Fruit fly (Drosophila melanogaster) whole organism, embryonic: ENCODE results near the gene CG45307.

ENCODE experiments used
- Abd-B ChIP-seq: fragments of 200-800 bp; sonication (Bioruptor generic); optimal IDR thresholded peaks from 2 replicates; lab custom pipeline; 2018; ENCODE audit warnings: missing biosample characterization, mild to moderate bottlenecking, missing genetic modification characterization, moderate library complexity
- BEAF-32 ChIP-seq: fragments of 200-800 bp; sonication (Bioruptor generic); optimal IDR thresholded peaks from 3 replicates; lab custom pipeline; 2017; ENCODE audit warnings: missing biosample characterization, missing genetic modification characterization, mild to moderate bottlenecking, moderate library complexity, missing genetic modification reagents
- Blimp-1 ChIP-seq: fragments of 200-800 bp; sonication (Bioruptor generic); optimal IDR thresholded peaks from 3 replicates; lab custom pipeline; 2018; ENCODE audit warnings: missing biosample characterization, missing genetic modification characterization, mild to moderate bottlenecking, moderate library complexity, missing genetic modification reagents
- CG10274 ChIP-seq: fragments of 200-800 bp; sonication (Bioruptor generic); optimal IDR thresholded peaks from 3 replicates; lab custom pipeline; 2017; ENCODE audit warnings: missing biosample characterization, mild to moderate bottlenecking, missing genetic modification characterization
- CG10565 ChIP-seq: fragments of 200-800 bp; sonication (Bioruptor generic); optimal IDR thresholded peaks from 3 replicates; lab custom pipeline; 2016; ENCODE audit warnings: missing biosample characterization, mild to moderate bottlenecking, missing genetic modification characterization
- CG12155 ChIP-seq: fragments of 200-800 bp; sonication (Bioruptor generic); optimal IDR thresholded peaks from 3 replicates; lab custom pipeline; 2016; ENCODE audit warnings: missing biosample characterization, missing genetic modification characterization
- CG12659 ChIP-seq: fragments of 200-800 bp; sonication (Bioruptor generic); optimal IDR thresholded peaks from 3 replicates; lab custom pipeline; 2017; ENCODE audit warnings: mild to moderate bottlenecking, missing biosample characterization, missing genetic modification reagents, missing genetic modification characterization
- CG1603 ChIP-seq: fragments of 200-800 bp; sonication (Bioruptor generic); optimal IDR thresholded peaks from 2 replicates; lab custom pipeline; 2019; ENCODE audit warnings: missing biosample characterization, mild to moderate bottlenecking, missing genetic modification characterization, moderate library complexity
- CG18011 ChIP-seq: fragments of 200-800 bp; sonication (Bioruptor generic); optimal IDR thresholded peaks from 2 replicates; lab custom pipeline; 2017; ENCODE audit warnings: missing biosample characterization, missing genetic modification characterization, mild to moderate bottlenecking, moderate library complexity, missing genotype
- CG34376 ChIP-seq: fragments of 200-800 bp; sonication (Bioruptor generic); optimal IDR thresholded peaks from 2 replicates; lab custom pipeline; 2018; ENCODE audit warnings: missing biosample characterization, mild to moderate bottlenecking, missing genetic modification characterization
- CG3847 ChIP-seq: fragments of 200-800 bp; sonication (Bioruptor generic); IDR thresholded peaks from 2 replicates; pipeline ENCODE4 v1.3.6; 2022; ENCODE audit warnings: missing biosample characterization, missing genetic modification characterization
- CG3995 ChIP-seq: fragments of 200-800 bp; sonication (Bioruptor generic); optimal IDR thresholded peaks from 3 replicates; lab custom pipeline; 2016; ENCODE audit warnings: missing biosample characterization, missing genetic modification characterization
- CG4404 ChIP-seq: fragments of 200-800 bp; sonication (Bioruptor generic); IDR thresholded peaks from 2 replicates; pipeline ENCODE4 v1.3.6; 2022; ENCODE audit warnings: missing biosample characterization, missing genetic modification characterization
- CG6254 ChIP-seq: fragments of 200-800 bp; sonication (Bioruptor generic); optimal IDR thresholded peaks from 3 replicates; lab custom pipeline; 2017; ENCODE audit warnings: mild to moderate bottlenecking, missing biosample characterization, missing genetic modification reagents, missing genetic modification characterization
- CG7372 ChIP-seq: fragments of 200-800 bp; sonication (Bioruptor generic); IDR thresholded peaks from 2 replicates; pipeline ENCODE4 v1.3.6; 2022; ENCODE audit warnings: missing biosample characterization, missing genetic modification characterization
- CG7987 ChIP-seq: fragments of 200-800 bp; sonication (Bioruptor generic); optimal IDR thresholded peaks from 2 replicates; lab custom pipeline; 2018; ENCODE audit warnings: missing biosample characterization, mild to moderate bottlenecking, missing genetic modification characterization, moderate library complexity
- CG8290 ChIP-seq, 3 experiments: fragments of 200-800 bp; sonication (Bioruptor generic); optimal IDR thresholded peaks; 2 replicates each; lab custom pipeline; 2016 to 2019; ENCODE audit warnings: missing biosample characterization in 3 of 3, missing genetic modification characterization in 3 of 3, mild to moderate bottlenecking in 2 of 3, moderate library complexity in 1 of 3
- CG9437 ChIP-seq: fragments of 200-800 bp; sonication (Bioruptor generic); optimal IDR thresholded peaks from 2 replicates; lab custom pipeline; 2018; ENCODE audit warnings: missing biosample characterization, mild to moderate bottlenecking, missing genetic modification characterization
- CTCF ChIP-seq: fragments of 200-800 bp; sonication (Bioruptor generic); optimal IDR thresholded peaks from 2 replicates; lab custom pipeline; 2017; ENCODE audit warnings: missing biosample characterization, mild to moderate bottlenecking, missing genetic modification characterization, moderate library complexity
- E2f2 ChIP-seq: fragments of 200-800 bp; sonication (Bioruptor generic); IDR thresholded peaks from 2 replicates; pipeline ENCODE4 v1.3.6; 2022; ENCODE audit warnings: missing biosample characterization, missing genetic modification characterization
- Elba2 ChIP-seq: fragments of 200-800 bp; sonication (Bioruptor generic); optimal IDR thresholded peaks from 3 replicates; lab custom pipeline; 2016; ENCODE audit warnings: missing biosample characterization, missing genetic modification characterization
- Ets97D ChIP-seq: fragments of 200-800 bp; sonication (Bioruptor generic); optimal IDR thresholded peaks from 3 replicates; lab custom pipeline; 2016; ENCODE audit warnings: missing biosample characterization, missing genetic modification characterization
- HmgZ ChIP-seq: fragments of 200-800 bp; sonication (Bioruptor generic); optimal IDR thresholded peaks from 2 replicates; lab custom pipeline; 2018; ENCODE audit warnings: missing biosample characterization, mild to moderate bottlenecking, missing genetic modification characterization
- Hmr ChIP-seq: fragments of 200-800 bp; sonication (Bioruptor generic); optimal IDR thresholded peaks from 3 replicates; lab custom pipeline; 2017; ENCODE audit warnings: mild to moderate bottlenecking, missing biosample characterization, missing genetic modification reagents, missing genetic modification characterization
- Lhr ChIP-seq: fragments of 200-800 bp; sonication (Bioruptor generic); optimal IDR thresholded peaks from 3 replicates; lab custom pipeline; 2017; ENCODE audit warnings: mild to moderate bottlenecking, missing biosample characterization, missing genetic modification reagents, missing genetic modification characterization
- Myb ChIP-seq: fragments of 200-800 bp; sonication (Bioruptor generic); optimal IDR thresholded peaks from 2 replicates; lab custom pipeline; 2016; ENCODE audit warnings: missing biosample characterization, missing genetic modification characterization
- Poxn ChIP-seq: fragments of 200-800 bp; sonication (Bioruptor generic); IDR thresholded peaks from 2 replicates; pipeline ENCODE4 v1.3.6; 2022; ENCODE audit warnings: missing biosample characterization, missing genetic modification characterization
- Vsx1 ChIP-seq: fragments of 200-800 bp; sonication (Bioruptor generic); optimal IDR thresholded peaks from 2 replicates; lab custom pipeline; 2017; ENCODE audit warnings: missing biosample characterization, mild to moderate bottlenecking, missing genetic modification characterization, missing genetic modification reagents
- Xbp1 ChIP-seq: fragments of 200-800 bp; sonication (Bioruptor generic); optimal IDR thresholded peaks from 3 replicates; lab custom pipeline; 2016; ENCODE audit warnings: missing biosample characterization, mild to moderate bottlenecking, missing genetic modification characterization
- cg ChIP-seq: fragments of 200-800 bp; sonication (Bioruptor generic); optimal IDR thresholded peaks from 3 replicates; lab custom pipeline; 2019; ENCODE audit warnings: missing biosample characterization, mild to moderate bottlenecking, missing genetic modification characterization, moderate library complexity
- chinmo ChIP-seq: fragments of 200-800 bp; sonication (Bioruptor generic); IDR thresholded peaks from 4 replicates; pipeline ENCODE4 v1.3.6; 2022; ENCODE audit warnings: missing biosample characterization, missing genetic modification characterization; ENCODE audit not compliant: partially characterized antibody
- crp ChIP-seq, 2 experiments: fragments of 200-800 bp; sonication (Bioruptor generic); optimal IDR thresholded peaks; 2 replicates in 1 of 2; 3 replicates in 1 of 2; lab custom pipeline; 2017; ENCODE audit warnings: missing biosample characterization in 2 of 2, missing genetic modification characterization in 2 of 2, mild to moderate bottlenecking in 1 of 2, moderate library complexity in 1 of 2
- da ChIP-seq: fragments of 200-800 bp; sonication (Bioruptor generic); optimal IDR thresholded peaks from 2 replicates; lab custom pipeline; 2016; ENCODE audit warnings: missing biosample characterization, missing genetic modification characterization
- dimm ChIP-seq: fragments of 200-800 bp; sonication (Bioruptor generic); IDR thresholded peaks from 2 replicates; pipeline ENCODE4 v1.3.6; 2022; ENCODE audit warnings: missing biosample characterization, missing genetic modification characterization
- exex ChIP-seq: fragments of 200-800 bp; sonication (Bioruptor generic); optimal IDR thresholded peaks from 4 replicates; lab custom pipeline; 2018; ENCODE audit warnings: missing biosample characterization, mild to moderate bottlenecking, missing genetic modification characterization, moderate library complexity
- grn ChIP-seq: fragments of 200-800 bp; sonication (Bioruptor generic); optimal IDR thresholded peaks from 3 replicates; lab custom pipeline; 2017; ENCODE audit warnings: missing biosample characterization, missing genetic modification characterization
- mam ChIP-seq: fragments of 200-800 bp; sonication (Bioruptor generic); optimal IDR thresholded peaks from 3 replicates; lab custom pipeline; 2016; ENCODE audit warnings: missing biosample characterization, missing genetic modification characterization
- nmo ChIP-seq: fragments of 200-800 bp; sonication (Bioruptor generic); optimal IDR thresholded peaks from 2 replicates; lab custom pipeline; 2018; ENCODE audit warnings: missing biosample characterization, mild to moderate bottlenecking, missing genetic modification characterization, moderate library complexity
- nom ChIP-seq: fragments of 200-800 bp; sonication (Bioruptor generic); optimal IDR thresholded peaks from 2 replicates; lab custom pipeline; 2017; ENCODE audit warnings: missing biosample characterization, missing genetic modification characterization, mild to moderate bottlenecking, moderate library complexity, missing genetic modification reagents
- pzg ChIP-seq: fragments of 200-800 bp; sonication (Bioruptor generic); optimal IDR thresholded peaks from 3 replicates; lab custom pipeline; 2018; ENCODE audit warnings: missing biosample characterization, mild to moderate bottlenecking, missing genetic modification characterization, moderate library complexity
- rib ChIP-seq: fragments of 200-800 bp; sonication (Bioruptor generic); IDR thresholded peaks from 2 replicates; pipeline ENCODE4 v1.3.6; 2022; ENCODE audit warnings: missing biosample characterization, missing genetic modification characterization
- salm ChIP-seq: fragments of 200-800 bp; sonication (Bioruptor generic); optimal IDR thresholded peaks from 2 replicates; lab custom pipeline; 2018; ENCODE audit warnings: missing biosample characterization, mild to moderate bottlenecking, missing genetic modification characterization
- sd ChIP-seq: fragments of 200-800 bp; sonication (Bioruptor generic); optimal IDR thresholded peaks from 3 replicates; lab custom pipeline; 2018; ENCODE audit warnings: missing biosample characterization, mild to moderate bottlenecking, missing genetic modification characterization, moderate library complexity
- ssp ChIP-seq: fragments of 200-800 bp; sonication (Bioruptor generic); IDR thresholded peaks from 2 replicates; pipeline ENCODE4 v1.3.6; 2022; ENCODE audit warnings: missing biosample characterization, missing genetic modification characterization
- stwl ChIP-seq: fragments of 200-800 bp; sonication (Bioruptor generic); optimal IDR thresholded peaks from 3 replicates; lab custom pipeline; 2018; ENCODE audit warnings: missing biosample characterization, mild to moderate bottlenecking, missing genetic modification characterization, moderate library complexity
- sug ChIP-seq: fragments of 200-800 bp; optimal IDR thresholded peaks from 2 replicates; lab custom pipeline; 2019; ENCODE audit warnings: missing biosample characterization, mild to moderate bottlenecking, missing genetic modification characterization, moderate library complexity

Gene CG45307

DNA sequence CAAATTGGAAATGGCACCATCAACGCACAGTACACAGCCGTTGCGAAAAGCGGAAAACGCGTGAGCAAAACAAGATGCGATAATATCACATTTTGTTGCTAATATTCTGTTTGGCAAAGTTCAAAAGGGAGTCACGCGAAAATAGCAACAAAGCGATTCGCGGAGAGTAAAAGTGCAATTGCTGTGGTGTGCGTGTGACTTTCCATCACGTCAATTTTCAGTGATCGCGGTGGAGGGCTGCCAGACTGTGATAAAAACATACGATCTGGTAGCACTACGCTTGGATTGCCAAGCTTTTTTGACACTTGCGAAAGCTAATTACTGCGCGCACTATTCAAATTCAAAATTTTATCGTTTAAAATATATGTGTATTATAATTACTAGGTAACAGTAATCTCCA, 42.5 kb downstream of the CG45307 start, which contains the start of gene Hnf4 (continued):
- no peak for TF ChIP-seq CG12155
- TF ChIP-seq rib = peak; percentile 70
- TF ChIP-seq E2f2 (GFP tag; lab: Robert Waterston, UW) = peak; percentile 95
- peak; percentile 72 for TF ChIP-seq Vsx1 (GFP tag; lab: Kevin White, UChicago)
- peak; percentile 24 for TF ChIP-seq grn (GFP tag; lab: Kevin White, UChicago)
- TF ChIP-seq ssp (GFP tag; lab: Robert Waterston, UW) = no peak
- TF ChIP-seq Poxn (GFP tag; lab: Robert Waterston, UW) = no peak
- no peak for TF ChIP-seq crp (GFP tag; optimal IDR thresholded peaks at IDR 0.05; lab: Kevin White, UChicago)
- TF ChIP-seq Myb (GFP tag; lab: Kevin White, UChicago) = peak; percentile 79
- TF ChIP-seq Lhr (GFP tag; lab: Kevin White, UChicago) = peak; percentile 39
- no peak for TF ChIP-seq CG4404 (GFP tag; lab: Robert Waterston, UW)
- TF ChIP-seq stwl (tag; lab: Kevin White, UChicago) = peak; percentile 19
- TF ChIP-seq Ets97D (GFP tag; lab: Kevin White, UChicago) = peak; percentile 12
- TF ChIP-seq da (GFP tag; lab: Kevin White, UChicago) = no peak
- no peak for TF ChIP-seq nom (GFP tag; lab: Kevin White, UChicago)
- TF ChIP-seq CG7987 (GFP tag; lab: Kevin White, UChicago) = peak; percentile 6
- TF ChIP-seq nmo (GFP tag; lab: Kevin White, UChicago) = peak; percentile 4
- TF ChIP-seq dimm (GFP tag; lab: Robert Waterston, UW) = no peak
- TF ChIP-seq Hmr = peak; percentile 18
- TF ChIP-seq CG9437 (GFP tag; lab: Kevin White, UChicago) = peak; percentile 88
- peak; percentile 40 for TF ChIP-seq CG1603
- no peak for TF ChIP-seq CG8290 (GFP tag; optimal IDR thresholded peaks at IDR 0.05; lab: Kevin White, UChicago)
- peak in 1 of 2 experiments; percentile 30 for TF ChIP-seq CG8290 (tag; optimal IDR thresholded peaks at IDR 0.05; lab: Kevin White, UChicago)
- TF ChIP-seq Abd-B (GFP tag; lab: Kevin White, UChicago) = peak; percentile 5
- peak; percentile 62 for TF ChIP-seq Blimp-1 (GFP tag; lab: Kevin White, UChicago)
- peak; percentile 28 for TF ChIP-seq sug (tag; lab: Kevin White, UChicago)
- TF ChIP-seq CG12659 (GFP tag; lab: Kevin White, UChicago) = peak; percentile 35
- no peak for TF ChIP-seq CG6254 (GFP tag; lab: Kevin White, UChicago)
- peak; percentile 53 for TF ChIP-seq CG3995 (GFP tag; lab: Kevin White, UChicago)
- no peak for TF ChIP-seq CG7372 (GFP tag; lab: Robert Waterston, UW)
- TF ChIP-seq Elba2 (GFP tag; lab: Kevin White, UChicago) = no peak
- peak; percentile 70 for TF ChIP-seq cg
- peak; percentile 33 for TF ChIP-seq CG34376
- peak; percentile 23 for TF ChIP-seq BEAF-32 (GFP tag; lab: Kevin White, UChicago)
- peak; percentile 68 for TF ChIP-seq HmgZ (tag; lab: Kevin White, UChicago)
- TF ChIP-seq mam (GFP tag; lab: Kevin White, UChicago) = no peak
- no peak for TF ChIP-seq Xbp1 (GFP tag; lab: Kevin White, UChicago)
- TF ChIP-seq chinmo (GFP tag; lab: Robert Waterston, UW) = peak; percentile 72; the same call in 2 of the 4 replicates
- TF ChIP-seq sd (tag; lab: Kevin White, UChicago) = no peak
- TF ChIP-seq CG3847 (GFP tag; lab: Robert Waterston, UW) = peak; percentile 73
- peak; percentile 53 for TF ChIP-seq exex
- peak; percentile 77 for TF ChIP-seq CG18011 (GFP tag; lab: Kevin White, UChicago)
- TF ChIP-seq salm (tag; lab: Kevin White, UChicago) = no peak
- TF ChIP-seq CG10565 = no peak
- TF ChIP-seq CTCF (GFP tag; lab: Kevin White, UChicago) = peak; percentile 20
- peak; percentile 61 for TF ChIP-seq pzg (GFP tag; lab: Kevin White, UChicago)
- TF ChIP-seq CG10274 (GFP tag; lab: Kevin White, UChicago) = no peak
